Worm (Caenorhabditis elegans) whole organism, early embryonic: ENCODE results near the gene atz-1.

ENCODE experiments used
- aly-1 ChIP-seq: sonication (generic microtip); optimal IDR thresholded peaks from 2 replicates; lab custom pipeline; 2016; ENCODE audit warnings: missing genetic modification characterization, missing compliant biosample characterization
- ama-1 ChIP-seq: fragments of 150-350 bp; optimal IDR thresholded peaks from 2 replicates; lab custom pipeline; 2014
- ceh-13 ChIP-seq: fragments of 200-800 bp; sonication (Bioruptor generic); optimal IDR thresholded peaks from 2 replicates; lab custom pipeline; 2018; ENCODE audit warnings: mild to moderate bottlenecking, missing genetic modification characterization, missing compliant biosample characterization
- ceh-36 ChIP-seq: sonication (generic microtip); optimal IDR thresholded peaks from 2 replicates; lab custom pipeline; 2016; ENCODE audit warnings: missing genetic modification characterization, inconsistent platforms, missing compliant biosample characterization
- flt-1 ChIP-seq: fragments of 200-800 bp; sonication (Bioruptor generic); IDR thresholded peaks from 2 replicates; pipeline ENCODE4 v1.3.6; 2022; ENCODE audit warnings: missing genetic modification characterization, missing compliant biosample characterization
- hmg-4 ChIP-seq: fragments of 200-800 bp; sonication (Bioruptor generic); optimal IDR thresholded peaks from 2 replicates; lab custom pipeline; 2018; ENCODE audit warnings: mild to moderate bottlenecking, missing genetic modification characterization, missing compliant biosample characterization
- hnd-1 ChIP-seq: sonication (generic microtip); optimal IDR thresholded peaks from 2 replicates; lab custom pipeline; 2016; ENCODE audit warnings: missing genetic modification characterization, missing compliant biosample characterization
- pes-1 ChIP-seq: fragments of 200-800 bp; sonication (Bioruptor generic); IDR thresholded peaks from 2 replicates; pipeline ENCODE4 v1.3.6; 2022; ENCODE audit warnings: missing genetic modification reagents, missing genetic modification characterization, missing compliant biosample characterization
- tbx-11 ChIP-seq: fragments of 200-800 bp; sonication (Bioruptor generic); IDR thresholded peaks from 2 replicates; pipeline ENCODE4 v1.3.6; 2022; ENCODE audit warnings: missing genetic modification characterization, missing compliant biosample characterization
- tbx-37 ChIP-seq: fragments of 200-800 bp; sonication (Bioruptor generic); conservative IDR thresholded peaks from 2 replicates; pipeline ENCODE4 v1.3.6; 2022; ENCODE audit warnings: missing genetic modification reagents, missing genetic modification characterization, missing compliant biosample characterization

- no peak for TF ChIP-seq ceh-36 (tag; lab: Kevin White, UChicago)
- TF ChIP-seq flt-1 (GFP tag; lab: Robert Waterston, UW): no peak
- TF ChIP-seq aly-1 (tag; lab: Kevin White, UChicago): no peak
- no peak for TF ChIP-seq tbx-37 (GFP tag; lab: Robert Waterston, UW)
- TF ChIP-seq ama-1 (lab: Kevin White, UChicago): no peak
- no peak for TF ChIP-seq tbx-11 (GFP tag; lab: Robert Waterston, UW)
- TF ChIP-seq hmg-4 (GFP tag; lab: Kevin White, UChicago): no peak
- no peak for TF ChIP-seq hnd-1
- no peak for TF ChIP-seq pes-1 (GFP tag; lab: Robert Waterston, UW)
- TF ChIP-seq ceh-13 (GFP tag; lab: Kevin White, UChicago): no peak
These were observed 38.7 kb upstream of the atz-1 start for ce11 chrIV:12414601-12415000.
